Worm (Caenorhabditis elegans) whole organism, late embryonic: ENCODE data around the gene hlh-12.

ENCODE experiments used
- K02D7.2 ChIP-seq: sonication (generic microtip); optimal IDR thresholded peaks from 2 replicates; lab custom pipeline; 2017; ENCODE audit warnings: mild to moderate bottlenecking, missing genetic modification characterization, missing compliant biosample characterization
- K09A11.1 ChIP-seq: sonication (generic microtip); optimal IDR thresholded peaks from 2 replicates; lab custom pipeline; 2017; ENCODE audit warnings: antibody characterized with exemption, mild to moderate bottlenecking, missing genetic modification characterization, missing compliant biosample characterization; ENCODE audit not compliant: insufficient read depth
- ama-1 ChIP-seq: fragments of 150-350 bp; optimal IDR thresholded peaks from 2 replicates; lab custom pipeline; 2014
- ceh-9 ChIP-seq: sonication (generic microtip); optimal IDR thresholded peaks from 2 replicates; lab custom pipeline; 2016; ENCODE audit warnings: mild to moderate bottlenecking, missing genetic modification characterization, inconsistent platforms, missing compliant biosample characterization
- dmd-4 ChIP-seq: sonication (generic microtip); optimal IDR thresholded peaks from 2 replicates; lab custom pipeline; 2016; ENCODE audit warnings: borderline replicate concordance, missing genetic modification characterization, missing compliant biosample characterization
- elt-2 ChIP-seq: sonication (generic microtip); optimal IDR thresholded peaks from 2 replicates; lab custom pipeline; 2016; ENCODE audit warnings: missing genetic modification reagents, missing genetic modification characterization, missing compliant biosample characterization
- ets-4 ChIP-seq: sonication (generic microtip); optimal IDR thresholded peaks from 2 replicates; lab custom pipeline; 2016; ENCODE audit warnings: missing genetic modification characterization, missing compliant biosample characterization
- fkh-6 ChIP-seq: sonication (generic microtip); optimal IDR thresholded peaks from 2 replicates; lab custom pipeline; 2016; ENCODE audit warnings: missing genetic modification characterization, missing compliant biosample characterization
- lin-11 ChIP-seq: fragments of 200-800 bp; sonication (Bioruptor generic); optimal IDR thresholded peaks from 2 replicates; lab custom pipeline; 2018; ENCODE audit warnings: mild to moderate bottlenecking, missing genetic modification characterization, missing compliant biosample characterization
- nhr-11 ChIP-seq: fragments of 150-350 bp; optimal IDR thresholded peaks from 2 replicates; lab custom pipeline; 2014; ENCODE audit warnings: missing biosample characterization, missing genetic modification characterization
- odd-2 ChIP-seq: sonication (generic microtip); optimal IDR thresholded peaks from 2 replicates; lab custom pipeline; 2017; ENCODE audit warnings: antibody characterized with exemption, mild to moderate bottlenecking, missing genetic modification characterization, missing compliant biosample characterization
- pax-1 ChIP-seq: fragments of 150-350 bp; optimal IDR thresholded peaks from 2 replicates; lab custom pipeline; 2014; ENCODE audit warnings: missing biosample characterization, missing genetic modification characterization
- pha-4 ChIP-seq: fragments of 150-350 bp; optimal IDR thresholded peaks from 2 replicates; lab custom pipeline; 2018; ENCODE audit warnings: missing biosample characterization, missing genetic modification reagents, missing genetic modification characterization
- ztf-16 ChIP-seq: sonication (generic microtip); optimal IDR thresholded peaks from 2 replicates; lab custom pipeline; 2017; ENCODE audit warnings: missing genetic modification characterization, missing compliant biosample characterization

DNA sequence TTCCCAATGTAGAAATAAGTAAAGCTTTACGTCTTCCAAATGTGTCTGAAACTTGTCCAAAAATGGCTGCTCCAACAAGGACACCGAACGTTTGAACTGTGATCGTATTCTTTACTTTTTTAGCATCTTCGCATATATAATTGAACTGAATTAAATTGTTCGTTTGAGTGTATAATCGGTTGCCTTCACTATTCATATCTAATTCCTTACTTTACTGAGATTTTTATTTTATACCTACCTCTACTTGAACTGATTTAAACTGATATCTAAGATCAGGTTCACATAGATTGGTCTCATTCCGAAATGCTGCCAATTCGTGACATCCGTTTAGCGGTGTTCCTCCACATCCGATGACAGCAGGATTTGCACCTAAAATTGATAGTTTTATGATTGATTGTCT, 16.9 kb downstream of the hlh-12 start:
- TF ChIP-seq nhr-11 (tag; lab: Kevin White, UChicago) (no peak), pha-4 (no peak), odd-2 (tag; lab: Kevin White, UChicago) (no peak), ama-1 (no peak), K09A11.1 (tag; lab: Kevin White, UChicago) (no peak), ets-4 (no peak), dmd-4 (tag; lab: Kevin White, UChicago) (no peak), lin-11 (tag; lab: Kevin White, UChicago) (no peak), ceh-9 (tag; lab: Kevin White, UChicago) (no peak), fkh-6 (tag; lab: Kevin White, UChicago) (no peak), pax-1 (tag; lab: Kevin White, UChicago) (no peak), ztf-16 (tag; lab: Kevin White, UChicago) (no peak), K02D7.2 (tag; lab: Kevin White, UChicago) (no peak), elt-2 (tag; lab: Kevin White, UChicago) (no peak)
